Worm (Caenorhabditis elegans): ENCODE results near the gene T04F3.1.

DNA sequence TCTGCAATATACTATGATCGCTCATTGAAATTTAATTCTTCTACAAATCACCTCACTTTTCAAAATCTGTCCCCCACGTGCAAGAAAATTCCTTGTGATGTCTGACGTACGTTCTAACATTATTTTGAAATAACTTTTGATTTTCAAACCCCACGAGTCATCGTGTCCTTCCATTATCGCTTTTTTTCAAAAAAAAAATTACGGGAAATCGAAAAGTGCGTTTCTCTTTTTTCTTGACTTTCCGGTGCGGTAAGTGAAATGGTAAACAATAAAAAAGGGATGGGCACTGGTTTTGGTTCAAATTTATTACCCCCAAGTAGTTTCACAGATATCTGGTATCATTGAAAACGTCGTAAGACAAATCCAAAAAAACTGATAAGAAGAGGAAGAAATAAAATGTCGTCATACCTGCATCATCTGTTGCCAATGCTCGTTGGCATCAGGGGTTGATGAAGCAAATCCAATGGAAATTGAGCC is 63.7 kb downstream of the T04F3.1 start:
- no peak for TF ChIP-seq nhr-76 (tag; optimal IDR thresholded peaks at IDR 0.05)
- no peak for TF ChIP-seq flh-1 (GFP tag; optimal IDR thresholded peaks at IDR 0.05)
- TF ChIP-seq nhr-12 (tag; optimal IDR thresholded peaks at IDR 0.05), result no peak
- no peak for TF ChIP-seq ztf-11 (tag; optimal IDR thresholded peaks at IDR 0.05)
- TF ChIP-seq nhr-28 (tag; optimal IDR thresholded peaks at IDR 0.05), result no peak
- no peak for TF ChIP-seq lsy-2 (tag; optimal IDR thresholded peaks at IDR 0.05)
- TF ChIP-seq drap-1 (GFP tag; optimal IDR thresholded peaks at IDR 0.05), result no peak
- TF ChIP-seq tbx-8 (GFP tag; optimal IDR thresholded peaks at IDR 0.05), result no peak
- TF ChIP-seq elt-3 (tag; optimal IDR thresholded peaks at IDR 0.05), result no peak
- TF ChIP-seq ceh-83 (GFP tag; optimal IDR thresholded peaks at IDR 0.05), result no peak
- TF ChIP-seq ceh-43 (GFP tag; optimal IDR thresholded peaks at IDR 0.05), result no peak
